Worm (Caenorhabditis elegans): ENCODE results near the gene F57B9.3.

DNA sequence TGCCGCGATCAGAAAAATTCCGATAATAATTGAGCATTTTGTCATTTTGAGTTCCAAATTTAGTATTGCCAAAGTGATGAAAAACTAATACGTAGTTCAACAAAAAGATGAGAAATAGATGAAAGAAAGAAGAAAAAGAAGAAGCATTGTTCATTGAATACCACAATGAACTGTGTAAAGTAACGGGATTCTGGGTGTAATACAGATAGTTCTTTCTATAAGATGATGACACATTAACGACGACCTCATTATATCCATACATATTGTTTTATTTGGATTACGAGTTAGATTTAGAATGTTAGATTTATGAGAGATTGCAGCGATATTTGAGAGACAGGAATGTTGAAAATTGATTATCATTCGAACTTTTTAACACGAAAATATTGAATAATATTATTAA, 48.1 kb upstream of the F57B9.3 start, which contains the start of gene K04C2.5:
- TF ChIP-seq unc-62 (GFP tag; optimal IDR thresholded peaks at IDR 0.05), result no peak
- TF ChIP-seq blmp-1 (tag; optimal IDR thresholded peaks at IDR 0.05), result no peak
- no peak for TF ChIP-seq ceh-83 (GFP tag; optimal IDR thresholded peaks at IDR 0.05)
- no peak for TF ChIP-seq unc-120 (tag; optimal IDR thresholded peaks at IDR 0.05; ENCODE audit: poor library complexity, severe bottlenecking)
- TF ChIP-seq ztf-11 (tag; optimal IDR thresholded peaks at IDR 0.05), result no peak
- no peak for TF ChIP-seq elt-3 (tag; optimal IDR thresholded peaks at IDR 0.05)
- TF ChIP-seq nhr-76 (tag; optimal IDR thresholded peaks at IDR 0.05), result no peak
- TF ChIP-seq sptf-1 (tag; optimal IDR thresholded peaks at IDR 0.05), result no peak
